Worm (Caenorhabditis elegans): ENCODE measurements around the gene mboa-2.

The mboa-2 gene

ce11 chrV:11082475-11082874 lies 39.8 kb downstream of the mboa-2 start (continued):
- TF ChIP-seq lin-38 (GFP tag; IDR thresholded peaks at IDR 0.05) (0 out of 2 replicates have a peak, but pooled peaks have one; percentile 7), daf-19 (GFP tag; conservative IDR thresholded peaks at IDR 0.05) (no peak), F37D6.2 (tag; optimal IDR thresholded peaks at IDR 0.05) (no peak), mes-2 (tag; optimal IDR thresholded peaks at IDR 0.05; ENCODE audit: poor library complexity, severe bottlenecking) (no peak), ceh-20 (GFP tag; IDR thresholded peaks at IDR 0.05) (no peak; the same call in 1 of the 2 replicates), ceh-32 (tag; optimal IDR thresholded peaks at IDR 0.05; ENCODE audit: poor library complexity) (no peak), dmd-6 (GFP tag; IDR thresholded peaks at IDR 0.05) (peak; percentile 32; the same call in 1 of the 2 replicates), lin-13 (GFP tag; optimal IDR thresholded peaks at IDR 0.05) (peak; percentile 16), dmd-9 (GFP tag; IDR thresholded peaks at IDR 0.05) (peak; percentile 44; the same call in 1 of the 2 replicates)

- TF ChIP-seq D1046.2 (GFP tag; IDR thresholded peaks at IDR 0.05): no peak
- no peak for TF ChIP-seq nhr-41 (GFP tag; IDR thresholded peaks at IDR 0.05)
- no peak for TF ChIP-seq egl-27 (tag; optimal IDR thresholded peaks at IDR 0.05)
- no peak for TF ChIP-seq lin-15B (tag; optimal IDR thresholded peaks at IDR 0.05)
- TF ChIP-seq hmg-1.1 (GFP tag; IDR thresholded peaks at IDR 0.05): 0 out of 2 replicates have a peak, but pooled peaks have one; percentile 33
- no peak for TF ChIP-seq Y5F2A.4 (GFP tag; optimal IDR thresholded peaks at IDR 0.05)
- peak; percentile 66 for TF ChIP-seq nhr-28 (tag; optimal IDR thresholded peaks at IDR 0.05)
- TF ChIP-seq tag-97 (GFP tag; IDR thresholded peaks at IDR 0.05): no peak
- TF ChIP-seq daf-19 (GFP tag; conservative IDR thresholded peaks at IDR 0.05): no peak; the same call in 1 of the 2 replicates
- no peak for TF ChIP-seq R02D3.7 (tag; optimal IDR thresholded peaks at IDR 0.05)
- no peak for TF ChIP-seq jun-1 (tag; optimal IDR thresholded peaks at IDR 0.05)
- no peak for TF ChIP-seq saeg-2 (GFP tag; IDR thresholded peaks at IDR 0.05)
- no peak for TF ChIP-seq ceh-20 (GFP tag; IDR thresholded peaks at IDR 0.05)
- TF ChIP-seq lin-1 (GFP tag; IDR thresholded peaks at IDR 0.05): no peak
- no peak for TF ChIP-seq T20F7.1 (GFP tag; optimal IDR thresholded peaks at IDR 0.05)
- TF ChIP-seq php-3 (GFP tag; IDR thresholded peaks at IDR 0.05): no peak
- no peak for TF ChIP-seq zfp-3 (GFP tag; conservative IDR thresholded peaks at IDR 0.05)
- no peak for TF ChIP-seq snpc-1.2 (GFP tag; IDR thresholded peaks at IDR 0.05)
- TF ChIP-seq aly-2 (tag; optimal IDR thresholded peaks at IDR 0.05): no peak
- no peak for TF ChIP-seq hlh-30 (tag; optimal IDR thresholded peaks at IDR 0.05; ENCODE audit: insufficient read depth)
- TF ChIP-seq cey-2 (tag; optimal IDR thresholded peaks at IDR 0.05; ENCODE audit: borderline replicate concordance, insufficient read depth): no peak
- no peak for TF ChIP-seq tra-1 (GFP tag; IDR thresholded peaks at IDR 0.05)
- no peak for TF ChIP-seq nhr-76 (tag; optimal IDR thresholded peaks at IDR 0.05)
- TF ChIP-seq nhr-48 (tag; optimal IDR thresholded peaks at IDR 0.05): no peak
- peak in 1 of 2 experiments; percentile 95 for TF ChIP-seq daf-16 (GFP tag; optimal IDR thresholded peaks at IDR 0.05)
- no peak for TF ChIP-seq daf-16 (tag; optimal IDR thresholded peaks at IDR 0.05)
- TF ChIP-seq unc-39 (tag; optimal IDR thresholded peaks at IDR 0.05): no peak
- no peak for TF ChIP-seq Y75B8A.6 (GFP tag; IDR thresholded peaks at IDR 0.05)
- TF ChIP-seq ama-1 (optimal IDR thresholded peaks at IDR 0.05): peak; percentile 5
- no peak for TF ChIP-seq lir-3 (tag; optimal IDR thresholded peaks at IDR 0.05)
- TF ChIP-seq dmd-6 (GFP tag; IDR thresholded peaks at IDR 0.05): 0 out of 2 replicates have a peak, but pooled peaks have one; percentile 41
- TF ChIP-seq mes-2 (tag; optimal IDR thresholded peaks at IDR 0.05; ENCODE audit: poor library complexity, severe bottlenecking): no peak
- no peak for TF ChIP-seq ceh-32 (tag; optimal IDR thresholded peaks at IDR 0.05; ENCODE audit: poor library complexity)
- TF ChIP-seq spr-1 (tag; optimal IDR thresholded peaks at IDR 0.05): no peak
- no peak for TF ChIP-seq spr-3 (GFP tag; optimal IDR thresholded peaks at IDR 0.05)
- no peak; the same call in 1 of the 2 replicates for TF ChIP-seq egl-43 (GFP tag; IDR thresholded peaks at IDR 0.05)
- peak; percentile 73 for TF ChIP-seq nhr-11 (tag; optimal IDR thresholded peaks at IDR 0.05)
- TF ChIP-seq mdl-1 (tag; optimal IDR thresholded peaks at IDR 0.05): no peak
- no peak for TF ChIP-seq lim-7 (GFP tag; IDR thresholded peaks at IDR 0.05)
- TF ChIP-seq zip-2 (tag; optimal IDR thresholded peaks at IDR 0.05): no peak
- no peak for TF ChIP-seq F26F4.8 (GFP tag; conservative IDR thresholded peaks at IDR 0.05)
- no peak for TF ChIP-seq nhr-25 (tag; optimal IDR thresholded peaks at IDR 0.05; ENCODE audit: borderline replicate concordance, insufficient read depth)
Observed at ce11 chrV:11080345-11081102, 41.8 kb downstream of the mboa-2 start, which contains the start of gene act-1. Gene act-1, plus strand, starts transcription at chrV:11081052.
